Worm (Caenorhabditis elegans) whole organism, mixed stage, embryonic: ENCODE measurements around the gene R10E12.2.

ENCODE experiments used
- drap-1 ChIP-seq: fragments of 200-800 bp; sonication (Bioruptor generic); optimal IDR thresholded peaks from 3 replicates; lab custom pipeline; 2018; ENCODE audit warnings: mild to moderate bottlenecking, missing genetic modification characterization, missing compliant biosample characterization
- elt-3 ChIP-seq: fragments of 150-350 bp; optimal IDR thresholded peaks from 2 replicates; lab custom pipeline; 2014; ENCODE audit warnings: missing biosample characterization, missing genetic modification characterization
- ham-2 ChIP-seq: fragments of 200-800 bp; sonication (Bioruptor generic); optimal IDR thresholded peaks from 2 replicates; lab custom pipeline; 2018; ENCODE audit warnings: mild to moderate bottlenecking, missing genetic modification characterization, missing compliant biosample characterization
- mab-5 ChIP-seq: fragments of 150-350 bp; optimal IDR thresholded peaks from 2 replicates; lab custom pipeline; 2014; ENCODE audit warnings: missing biosample characterization, missing genetic modification characterization
- sem-2 ChIP-seq: fragments of 200-800 bp; sonication (Bioruptor generic); optimal IDR thresholded peaks from 2 replicates; lab custom pipeline; 2018; ENCODE audit warnings: mild to moderate bottlenecking, missing genetic modification characterization, missing compliant biosample characterization
- snpc-4 ChIP-seq: fragments of 150-350 bp; optimal IDR thresholded peaks from 2 replicates; lab custom pipeline; 2014; ENCODE audit warnings: missing biosample characterization, missing genetic modification characterization
- unc-62 ChIP-seq: fragments of 150-350 bp; optimal IDR thresholded peaks from 2 replicates; lab custom pipeline; 2014; ENCODE audit warnings: missing biosample characterization, missing genetic modification reagents, missing genetic modification characterization
- zip-8 ChIP-seq: fragments of 150-350 bp; optimal IDR thresholded peaks from 2 replicates; lab custom pipeline; 2014; ENCODE audit warnings: missing biosample characterization, missing genetic modification characterization
- ztf-11 ChIP-seq: fragments of 150-350 bp; optimal IDR thresholded peaks from 2 replicates; lab custom pipeline; 2014; ENCODE audit warnings: missing biosample characterization, missing genetic modification characterization

ce11 chrIII:9991324-9991723 lies 17.7 kb upstream of the R10E12.2 start:
- no peak for TF ChIP-seq unc-62 (GFP tag; lab: Kevin White, UChicago)
- no peak for TF ChIP-seq elt-3 (tag; lab: Kevin White, UChicago)
- no peak for TF ChIP-seq mab-5
- no peak for TF ChIP-seq drap-1 (GFP tag; lab: Kevin White, UChicago)
- TF ChIP-seq ztf-11 (tag; lab: Kevin White, UChicago) = no peak
- TF ChIP-seq snpc-4 (tag; lab: Kevin White, UChicago) = no peak
- TF ChIP-seq sem-2 (GFP tag; lab: Kevin White, UChicago) = no peak
- no peak for TF ChIP-seq ham-2 (GFP tag; lab: Kevin White, UChicago)
- no peak for TF ChIP-seq zip-8 (tag; lab: Kevin White, UChicago)
